Worm (Caenorhabditis elegans) whole organism, L1 larva: ENCODE results near the gene Y62H9A.13.
A peak's percentile ranks its signal among the peaks of the same experiment; 100 is the strongest.
"Not testable (repeated sequence)": the region's sequence is repeated elsewhere in the genome, so short reads cannot be mapped to it uniquely, and the experiment has no call there.

Source experiments
- C04F5.9 ChIP-seq: sonication (generic microtip); optimal IDR thresholded peaks from 2 replicates; lab custom pipeline; 2016; ENCODE audit warnings: missing genetic modification characterization, missing compliant biosample characterization
- aha-1 ChIP-seq: fragments of 150-350 bp; optimal IDR thresholded peaks from 2 replicates; lab custom pipeline; 2014; ENCODE audit warnings: missing biosample characterization, missing genetic modification characterization
- blmp-1 ChIP-seq: fragments of 150-350 bp; optimal IDR thresholded peaks from 2 replicates; lab custom pipeline; 2014; ENCODE audit warnings: missing biosample characterization, missing genetic modification characterization
- ceh-90 ChIP-seq: sonication (generic microtip); optimal IDR thresholded peaks from 2 replicates; lab custom pipeline; 2016; ENCODE audit warnings: missing genetic modification characterization, missing compliant biosample characterization
- efl-3 ChIP-seq: fragments of 200-800 bp; sonication (Bioruptor generic); optimal IDR thresholded peaks from 2 replicates; lab custom pipeline; 2018; ENCODE audit warnings: mild to moderate bottlenecking, missing genetic modification characterization, missing compliant biosample characterization
- elt-2 ChIP-seq: sonication (generic microtip); optimal IDR thresholded peaks from 2 replicates; lab custom pipeline; 2016; ENCODE audit warnings: missing genetic modification characterization, mild to moderate bottlenecking, inconsistent platforms, missing compliant biosample characterization, missing genetic modification reagents
- elt-3 ChIP-seq, 6 experiments: fragments of 150-350 bp in 1 of 6; sonication (generic microtip); optimal IDR thresholded peaks; 2 replicates each; lab custom pipeline; 2017 to 2018; ENCODE audit warnings: missing biosample characterization in 6 of 6, missing genetic modification characterization in 6 of 6, inconsistent platforms in 1 of 6
- fkh-8 ChIP-seq: sonication (generic microtip); optimal IDR thresholded peaks from 2 replicates; lab custom pipeline; 2016; ENCODE audit warnings: mild to moderate bottlenecking, missing genetic modification characterization, missing compliant biosample characterization
- grh-1 ChIP-seq: fragments of 200-800 bp; sonication (Bioruptor generic); IDR thresholded peaks from 2 replicates; pipeline ENCODE4 v1.3.6; 2022; ENCODE audit warnings: missing genetic modification reagents, missing genetic modification characterization, missing compliant biosample characterization
- hpl-2 ChIP-seq: fragments of 150-350 bp; optimal IDR thresholded peaks from 2 replicates; lab custom pipeline; 2014; ENCODE audit warnings: missing biosample characterization, missing genetic modification reagents, missing genetic modification characterization
- isw-1 ChIP-seq: fragments of 200-800 bp; sonication (Bioruptor generic); IDR thresholded peaks from 2 replicates; pipeline ENCODE4 v1.3.6; 2022; ENCODE audit warnings: missing genetic modification characterization, missing compliant biosample characterization
- jun-1 ChIP-seq: fragments of 150-350 bp; optimal IDR thresholded peaks from 2 replicates; lab custom pipeline; 2014; ENCODE audit warnings: missing biosample characterization, missing genetic modification reagents, missing genetic modification characterization
- lin-13 ChIP-seq: fragments of 150-350 bp; optimal IDR thresholded peaks from 2 replicates; lab custom pipeline; 2014; ENCODE audit warnings: missing biosample characterization, missing genetic modification reagents, missing genetic modification characterization
- lin-14 ChIP-seq: fragments of 200-800 bp; sonication (Bioruptor generic); optimal IDR thresholded peaks from 2 replicates; lab custom pipeline; 2018; ENCODE audit warnings: mild to moderate bottlenecking, missing genetic modification characterization, moderate library complexity, missing compliant biosample characterization
- lin-15B ChIP-seq: fragments of 150-350 bp; sonication (generic microtip); optimal IDR thresholded peaks from 3 replicates; lab custom pipeline; 2014; ENCODE audit warnings: missing biosample characterization, missing genetic modification characterization
- lsy-2 ChIP-seq, 2 experiments: fragments of 150-350 bp; optimal IDR thresholded peaks; 2 replicates each; lab custom pipeline; 2014; ENCODE audit warnings: missing biosample characterization in 2 of 2, missing genetic modification characterization in 2 of 2
- mab-9 ChIP-seq: fragments of 200-800 bp; sonication (Bioruptor generic); IDR thresholded peaks from 2 replicates; pipeline ENCODE4 v1.3.6; 2022; ENCODE audit warnings: missing genetic modification reagents, missing genetic modification characterization, missing compliant biosample characterization
- mdl-1 ChIP-seq, 2 experiments: fragments of 150-350 bp; optimal IDR thresholded peaks; 2 replicates each; lab custom pipeline; 2014 to 2017; ENCODE audit warnings: missing biosample characterization in 2 of 2, missing genetic modification characterization in 2 of 2, inconsistent platforms in 1 of 2
- nhr-71 ChIP-seq: sonication (generic microtip); optimal IDR thresholded peaks from 2 replicates; lab custom pipeline; 2016; ENCODE audit warnings: mild to moderate bottlenecking, missing genetic modification characterization, moderate library complexity, missing compliant biosample characterization
- nhr-84 ChIP-seq: sonication (generic microtip); optimal IDR thresholded peaks from 2 replicates; lab custom pipeline; 2017; ENCODE audit warnings: missing biosample characterization, missing genetic modification characterization
- nhr-85 ChIP-seq: sonication (generic microtip); peaks from one replicate; lab custom pipeline; 2016; ENCODE audit warnings: missing genetic modification characterization, inconsistent platforms, missing compliant biosample characterization
- pqm-1 ChIP-seq: sonication (generic microtip); optimal IDR thresholded peaks from 3 replicates; lab custom pipeline; 2017; ENCODE audit warnings: missing biosample characterization, missing genetic modification characterization
- skn-1 ChIP-seq: fragments of 150-350 bp; optimal IDR thresholded peaks from 2 replicates; lab custom pipeline; 2014; ENCODE audit warnings: missing biosample characterization, missing genetic modification characterization
- snu-23 ChIP-seq: sonication (generic microtip); optimal IDR thresholded peaks from 2 replicates; lab custom pipeline; 2016; ENCODE audit warnings: missing genetic modification characterization, missing compliant biosample characterization
- sptf-1 ChIP-seq: fragments of 150-350 bp; optimal IDR thresholded peaks from 2 replicates; lab custom pipeline; 2014; ENCODE audit warnings: missing biosample characterization, missing genetic modification characterization
- swsn-7 ChIP-seq: sonication (generic microtip); optimal IDR thresholded peaks from 2 replicates; lab custom pipeline; 2016; ENCODE audit warnings: missing genetic modification characterization, missing compliant biosample characterization
- unc-130 ChIP-seq: fragments of 150-350 bp; optimal IDR thresholded peaks from 2 replicates; lab custom pipeline; 2017; ENCODE audit warnings: missing biosample characterization, missing genetic modification characterization, inconsistent platforms
- unc-30 ChIP-seq: sonication (generic microtip); optimal IDR thresholded peaks from 2 replicates; lab custom pipeline; 2017; ENCODE audit warnings: missing biosample characterization, missing genetic modification characterization
- unc-98 ChIP-seq: fragments of 200-800 bp; sonication (Bioruptor generic); IDR thresholded peaks from 2 replicates; pipeline ENCODE4 v1.3.6; 2022; ENCODE audit warnings: missing genetic modification characterization, missing compliant biosample characterization

The Y62H9A.13 gene

DNA sequence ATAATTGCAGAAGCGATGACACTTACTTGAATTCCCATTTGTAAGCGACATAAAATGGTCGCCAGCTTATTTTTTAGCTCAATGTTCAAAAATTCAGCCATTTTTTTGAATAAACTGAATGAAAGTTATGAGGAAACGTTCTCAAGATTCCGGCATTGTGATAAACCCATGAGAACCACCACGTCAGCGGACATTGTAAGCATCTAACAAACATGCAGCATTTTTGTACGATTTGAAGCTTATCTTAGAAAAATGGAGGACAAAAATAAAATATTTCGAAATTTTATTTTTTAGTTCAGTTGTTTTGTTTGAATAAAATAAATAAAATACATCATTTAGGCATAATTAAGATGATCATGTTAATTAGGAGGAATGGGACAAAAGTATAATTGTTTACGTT lies 36.4 kb downstream of the Y62H9A.13 start, which contains the start of gene T08D10.4:
Gene T08D10.4, minus strand, starts transcription at position 101 of the 400 bp plus-strand sequence.
- no peak for TF ChIP-seq nhr-71
- no peak for TF ChIP-seq efl-3
- TF ChIP-seq lin-13 (GFP tag; lab: Kevin White, UChicago): no peak
- no peak for TF ChIP-seq C04F5.9 (tag; lab: Kevin White, UChicago)
- TF ChIP-seq isw-1 (GFP tag; lab: Robert Waterston, UW): no peak
- TF ChIP-seq unc-130: no peak
- TF ChIP-seq hpl-2 (GFP tag; lab: Kevin White, UChicago): no peak
- TF ChIP-seq jun-1 (tag; lab: Kevin White, UChicago): no peak

DNA sequence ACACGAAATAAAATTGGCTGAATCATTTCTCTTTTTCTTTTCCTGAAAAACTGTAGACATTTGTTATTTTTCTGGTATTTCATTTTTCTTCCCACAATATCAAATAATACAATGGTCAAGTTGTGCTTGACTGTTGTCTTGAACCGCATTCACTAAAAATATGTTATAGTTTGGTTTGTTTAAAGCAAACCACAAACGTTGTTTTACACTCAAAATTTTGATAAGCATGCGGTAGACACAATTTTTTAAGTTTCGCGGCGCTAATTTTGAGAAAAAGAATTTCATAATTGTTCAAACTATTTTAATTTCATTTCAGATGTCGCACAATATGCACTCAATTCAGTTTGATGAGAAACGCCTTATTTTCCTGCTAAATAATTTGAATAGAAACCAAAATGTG lies 38.3 kb downstream of the Y62H9A.13 start, which contains the start of gene T08D10.3:
Gene T08D10.3, plus strand, starts transcription at position 301 of the 400 bp plus-strand sequence.
- TF ChIP-seq elt-3 (tag; optimal IDR thresholded peaks at IDR 0.05; lab: Kevin White, UChicago): no peak
- no peak for TF ChIP-seq nhr-71
- TF ChIP-seq jun-1 (tag; lab: Kevin White, UChicago): no peak
- TF ChIP-seq lin-15B (tag; lab: Kevin White, UChicago): no peak
- no peak for TF ChIP-seq mab-9 (GFP tag; lab: Robert Waterston, UW)

DNA sequence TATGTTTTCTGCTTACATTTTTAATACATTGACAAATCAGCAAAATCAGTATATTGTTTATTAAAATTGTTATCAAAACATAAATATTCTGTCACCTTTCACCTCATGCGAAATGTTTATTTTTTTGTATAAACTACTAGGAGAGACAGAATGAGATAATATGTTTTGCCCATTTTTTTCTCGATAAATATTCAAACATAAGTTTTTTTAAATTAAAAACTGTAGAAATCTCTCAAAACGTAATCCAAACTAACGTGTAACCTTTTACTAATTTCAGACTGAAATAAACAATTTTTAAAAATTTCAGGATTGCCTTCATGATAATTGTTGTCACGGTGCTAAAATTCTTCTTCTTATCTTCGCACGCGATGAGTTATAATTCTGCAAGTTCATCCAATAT lies 40.4 kb downstream of the Y62H9A.13 start, which contains the start of gene T08D10.5:
Gene T08D10.5, plus strand, starts transcription at position 301 of the 400 bp plus-strand sequence.
- TF ChIP-seq nhr-84 (tag; lab: Kevin White, UChicago) (no peak), swsn-7 (no peak), aha-1 (tag; lab: Kevin White, UChicago) (no peak), lin-14 (GFP tag; lab: Kevin White, UChicago) (no peak)

DNA sequence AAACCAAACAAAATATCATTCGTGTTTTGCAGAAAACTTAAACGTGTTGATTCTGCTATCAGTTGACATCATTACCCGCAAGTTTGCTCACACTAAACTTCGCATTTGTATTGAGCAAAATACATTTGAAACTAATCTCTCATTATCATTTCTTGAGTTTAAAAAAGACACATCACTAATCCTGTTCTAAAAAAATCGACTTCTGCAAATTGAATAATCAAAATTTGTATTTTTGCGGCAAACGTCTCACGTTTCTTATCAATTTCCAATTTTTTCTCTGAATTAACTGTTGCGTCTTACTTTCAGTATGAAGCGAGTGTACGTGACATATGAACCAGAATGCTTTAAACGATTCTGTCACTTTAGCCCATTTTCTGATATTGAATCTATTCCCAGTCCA lies 43.0 kb downstream of the Y62H9A.13 start, which contains the start of gene C49F5.8:
Gene C49F5.8, plus strand, starts transcription at position 301 of the 400 bp plus-strand sequence.
- TF ChIP-seq elt-2 (tag; lab: Kevin White, UChicago) (peak; percentile 18), ceh-90 (tag; lab: Kevin White, UChicago) (no peak), unc-30 (tag; lab: Kevin White, UChicago) (no peak)

DNA sequence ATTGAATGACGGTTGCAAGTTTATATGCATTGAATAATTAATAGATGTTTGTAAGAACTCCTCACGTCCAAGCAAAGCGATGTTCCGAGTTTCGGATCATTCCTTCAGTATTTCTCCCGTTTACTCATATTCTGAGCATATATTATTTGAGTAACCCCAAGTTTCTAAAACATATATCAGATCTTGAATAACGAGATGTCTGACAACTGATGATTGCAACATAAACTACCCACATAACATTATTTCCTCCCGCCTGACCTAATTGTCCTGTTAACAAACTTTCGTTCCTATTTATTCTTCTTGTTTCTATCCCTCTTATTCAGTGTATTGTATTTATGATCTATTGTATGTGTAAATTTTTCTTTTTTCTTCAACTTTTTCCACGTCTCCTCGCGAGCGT lies 44.3 kb downstream of the Y62H9A.13 start, which contains the start of gene C49F5.13:
Gene C49F5.13, plus strand, starts transcription at position 301 of the 400 bp plus-strand sequence.
- TF ChIP-seq pqm-1, blmp-1, sptf-1 (tag; lab: Kevin White, UChicago): not testable (repeated sequence)

DNA sequence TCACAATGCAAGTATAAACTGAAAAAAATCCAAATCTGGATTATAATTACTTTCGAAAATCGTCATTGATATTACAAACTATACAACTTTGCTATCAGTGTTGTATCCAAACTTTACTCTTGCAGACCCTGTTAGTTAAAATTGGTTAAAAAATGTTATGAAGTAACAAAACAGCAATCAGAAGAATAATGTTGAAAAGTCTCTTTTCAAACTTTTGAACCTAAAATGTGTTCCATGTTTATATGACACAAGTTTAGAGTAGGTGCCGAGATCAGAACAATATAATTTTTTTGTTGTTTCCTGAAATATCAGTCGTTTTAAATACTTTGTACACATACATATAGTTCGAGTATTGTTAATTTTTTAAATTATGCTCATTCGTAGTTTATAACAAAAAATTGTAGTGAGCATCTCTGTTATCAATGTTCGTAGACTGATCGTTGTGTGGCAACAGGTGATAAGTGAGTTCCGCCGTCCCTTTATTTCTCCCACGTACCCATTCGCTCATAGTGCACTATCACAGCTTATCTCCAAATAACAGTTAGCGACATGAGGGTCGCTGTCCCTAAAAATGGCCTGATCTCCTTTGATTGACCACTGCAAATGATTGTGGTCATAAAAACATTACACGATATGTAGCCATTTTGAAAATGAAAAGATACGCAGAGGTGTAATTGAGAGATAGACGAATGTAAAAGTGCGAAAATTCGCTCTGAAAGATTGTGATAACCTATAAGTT lies 45.4 kb downstream of the Y62H9A.13 start:
- TF ChIP-seq elt-2 (tag; lab: Kevin White, UChicago) (peak; percentile 81), blmp-1 (tag; lab: Kevin White, UChicago) (peak; percentile 37), grh-1 (GFP tag; lab: Robert Waterston, UW) (no peak), elt-3 (tag; optimal IDR thresholded peaks at IDR 0.05; lab: Kevin White, UChicago) (peak in 3 of 6 experiments; percentile 38 to 62 (median 60)), nhr-85 (tag; lab: Kevin White, UChicago) (peak; percentile 58), mdl-1 (tag; optimal IDR thresholded peaks at IDR 0.05; lab: Kevin White, UChicago) (no peak)
- TF ChIP-seq, all 84 proteins: peak for 4

DNA sequence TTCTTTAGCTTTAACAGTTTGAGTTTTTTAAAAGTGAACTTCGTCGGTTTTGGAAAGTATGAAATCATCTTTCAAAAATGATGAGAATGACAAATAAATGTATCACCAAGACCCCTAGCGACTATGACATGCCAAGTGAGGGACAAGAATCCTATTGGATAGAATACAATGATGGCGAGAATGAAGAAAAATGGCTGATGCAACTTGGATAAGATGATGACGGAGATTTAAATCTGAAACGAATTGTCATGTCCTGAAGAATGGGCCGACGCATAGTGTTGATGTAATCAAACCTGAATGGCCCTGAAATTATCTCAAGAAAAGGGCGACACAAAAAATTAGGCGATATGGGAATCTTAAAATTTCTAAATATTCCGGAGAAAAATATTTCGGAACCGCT lies 46.9 kb downstream of the Y62H9A.13 start:
- peak; percentile 10 for TF ChIP-seq skn-1 (tag; lab: Kevin White, UChicago)
- TF ChIP-seq lsy-2 (tag; optimal IDR thresholded peaks at IDR 0.05; lab: Kevin White, UChicago): no peak
- no peak for TF ChIP-seq efl-3
- peak; percentile 12 for TF ChIP-seq nhr-71
- peak; percentile 25 for TF ChIP-seq snu-23 (GFP tag; lab: Kevin White, UChicago)
- no peak for TF ChIP-seq unc-98 (GFP tag; lab: Robert Waterston, UW)
- peak; percentile 10; the same call in 1 of the 2 replicates for TF ChIP-seq grh-1 (GFP tag; lab: Robert Waterston, UW)
- no peak for TF ChIP-seq fkh-8 (tag; lab: Kevin White, UChicago)
- TF ChIP-seq lin-14 (GFP tag; lab: Kevin White, UChicago): peak; percentile 40
- TF ChIP-seq nhr-85 (tag; lab: Kevin White, UChicago): peak; percentile 76
